Fruit fly (Drosophila melanogaster): Measurements from ENCODE around the gene CG5854.

CG5854 gene

DNA sequence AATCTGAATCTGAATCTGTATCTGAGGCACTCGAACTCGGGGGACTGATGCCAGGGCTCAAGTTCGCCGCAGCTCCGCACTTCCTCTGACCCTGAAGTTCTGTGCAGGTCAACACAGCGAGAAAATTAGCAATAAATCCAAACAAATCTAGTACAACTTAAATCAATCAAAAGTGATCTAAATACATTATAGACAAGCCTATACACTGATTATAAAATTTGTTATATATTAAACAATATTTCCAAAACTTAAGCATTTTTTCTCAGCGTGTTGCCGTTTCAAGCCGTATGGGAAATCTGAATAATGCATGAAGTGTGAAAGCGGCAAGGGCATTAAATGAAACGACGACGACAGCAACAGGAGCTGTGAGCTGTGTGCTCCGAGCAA, 18.7 kb upstream of the CG5854 start (continued):
- TF ChIP-seq CG17361 (GFP tag; IDR thresholded peaks at IDR 0.05) (no peak), onecut (GFP tag; IDR thresholded peaks at IDR 0.05) (no peak), nau (GFP tag; optimal IDR thresholded peaks at IDR 0.05) (no peak), ftz-f1 (GFP tag; optimal IDR thresholded peaks at IDR 0.05) (no peak), CG2199 (GFP tag; IDR thresholded peaks at IDR 0.05) (no peak), fd102C (GFP tag; optimal IDR thresholded peaks at IDR 0.05) (no peak), Kr (GFP tag; optimal IDR thresholded peaks at IDR 0.05) (no peak), CG8089 (GFP tag; optimal IDR thresholded peaks at IDR 0.05) (no peak), Poxn (GFP tag; IDR thresholded peaks at IDR 0.05) (no peak), da (GFP tag; optimal IDR thresholded peaks at IDR 0.05) (no peak), cg (GFP tag; optimal IDR thresholded peaks at IDR 0.05) (no peak), Optix (GFP tag; IDR thresholded peaks at IDR 0.05) (no peak; the same call in 2 of the 3 replicates), CG5180 (GFP tag; optimal IDR thresholded peaks at IDR 0.05) (no peak), lilli (GFP tag; optimal IDR thresholded peaks at IDR 0.05) (peak; percentile 19), CG18619 (GFP tag; optimal IDR thresholded peaks at IDR 0.05) (no peak), CG2120 (GFP tag; optimal IDR thresholded peaks at IDR 0.05) (peak; percentile 50), kni (GFP tag; optimal IDR thresholded peaks at IDR 0.05) (no peak), slp2 (GFP tag; optimal IDR thresholded peaks at IDR 0.05) (no peak), CG7372 (GFP tag; IDR thresholded peaks at IDR 0.05) (no peak), sens-2 (GFP tag; IDR thresholded peaks at IDR 0.05) (no peak), BtbVII (GFP tag; optimal IDR thresholded peaks at IDR 0.05) (no peak), Fer2 (tag; optimal IDR thresholded peaks at IDR 0.05) (no peak), CG8924 (tag; optimal IDR thresholded peaks at IDR 0.05) (peak; percentile 8), Mrtf (GFP tag; IDR thresholded peaks at IDR 0.05) (no peak), sd (tag; optimal IDR thresholded peaks at IDR 0.05) (no peak), YL-1 (GFP tag; optimal IDR thresholded peaks at IDR 0.05) (no peak), knrl (GFP tag; IDR thresholded peaks at IDR 0.05; ENCODE audit: partially characterized antibody) (no peak), pnt (GFP tag; optimal IDR thresholded peaks at IDR 0.05) (no peak), NK7.1 (GFP tag; optimal IDR thresholded peaks at IDR 0.05) (no peak), nmo (GFP tag; optimal IDR thresholded peaks at IDR 0.05) (peak; percentile 11), CG1233 (GFP tag; optimal IDR thresholded peaks at IDR 0.05) (no peak), Bgb (GFP tag; IDR thresholded peaks at IDR 0.05; ENCODE audit: partially characterized antibody) (no peak), CG9727 (GFP tag; optimal IDR thresholded peaks at IDR 0.05) (peak; percentile 26), CG14667 (GFP tag; IDR thresholded peaks at IDR 0.05) (0 out of 2 replicates have a peak, but pooled peaks have one; percentile 15), wor (GFP tag; IDR thresholded peaks at IDR 0.05) (0 out of 2 replicates have a peak, but pooled peaks have one; percentile 20), cwo (GFP tag; optimal IDR thresholded peaks at IDR 0.05) (no peak), CG14965 (GFP tag; optimal IDR thresholded peaks at IDR 0.05; ENCODE audit: borderline replicate concordance) (no peak), CG11723 (GFP tag; optimal IDR thresholded peaks at IDR 0.05) (no peak), crc (GFP tag; optimal IDR thresholded peaks at IDR 0.05) (no peak), Sin3A (optimal IDR thresholded peaks at IDR 0.05) (no peak), rib (GFP tag; IDR thresholded peaks at IDR 0.05) (no peak), br (optimal IDR thresholded peaks at IDR 0.05) (no peak), ken (GFP tag; IDR thresholded peaks at IDR 0.05) (no peak), so (GFP tag; IDR thresholded peaks at IDR 0.05) (peak; percentile 60; the same call in 1 of the 3 replicates), Dad (GFP tag; optimal IDR thresholded peaks at IDR 0.05) (no peak), h (optimal IDR thresholded peaks at IDR 0.05) (no peak), en (GFP tag; optimal IDR thresholded peaks at IDR 0.05) (no peak), CG12219 (GFP tag; optimal IDR thresholded peaks at IDR 0.05) (no peak), Awh (GFP tag; IDR thresholded peaks at IDR 0.05) (no peak), CG31388 (GFP tag; optimal IDR thresholded peaks at IDR 0.05) (no peak), CG31365 (tag; optimal IDR thresholded peaks at IDR 0.05) (no peak), CG16813 (GFP tag; IDR thresholded peaks at IDR 0.05; ENCODE audit: partially characterized antibody) (no peak), Atf3 (GFP tag; optimal IDR thresholded peaks at IDR 0.05) (no peak)
